Worm (Caenorhabditis elegans): Measurements from ENCODE around the gene exos-2.

DNA sequence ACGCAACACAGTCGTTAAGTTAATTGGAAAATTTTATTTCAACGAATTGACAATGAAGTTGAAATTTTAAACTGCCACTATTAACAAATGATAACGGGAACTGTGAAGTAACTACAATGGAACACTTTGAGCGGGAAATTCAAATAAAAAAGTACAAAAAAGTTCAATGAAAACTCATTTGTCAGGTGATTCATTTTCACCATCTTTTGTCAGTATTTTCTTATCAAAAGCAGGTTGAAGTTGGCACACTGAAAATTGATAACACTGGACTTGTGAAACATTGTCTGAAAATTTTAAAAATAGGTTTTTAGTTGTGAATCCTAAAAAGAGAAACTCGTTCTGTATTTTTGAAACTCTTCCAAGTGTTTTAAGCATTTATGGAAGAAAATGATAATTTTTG is 18.1 kb downstream of the exos-2 start:
- TF ChIP-seq klf-2 (GFP tag; conservative IDR thresholded peaks at IDR 0.05) (no peak), ztf-23 (GFP tag; IDR thresholded peaks at IDR 0.05) (no peak), cog-1 (tag; optimal IDR thresholded peaks at IDR 0.05) (no peak), ztf-29 (GFP tag; IDR thresholded peaks at IDR 0.05) (no peak), T22C8.4 (GFP tag; IDR thresholded peaks at IDR 0.05) (no peak), med-1 (GFP tag; optimal IDR thresholded peaks at IDR 0.05; ENCODE audit: insufficient read depth) (no peak), flt-1 (GFP tag; IDR thresholded peaks at IDR 0.05) (no peak), tab-1 (GFP tag; IDR thresholded peaks at IDR 0.05) (no peak)
